Fruit fly (Drosophila melanogaster) whole organism, embryonic: Measurements from ENCODE around the gene CG13313.

Experiments used
- ATbp ChIP-seq: fragments of 200-800 bp; sonication (Bioruptor generic); optimal IDR thresholded peaks from 2 replicates; lab custom pipeline; 2017; ENCODE audit warnings: missing biosample characterization, mild to moderate bottlenecking, missing genetic modification characterization, missing genetic modification reagents
- Aef1 ChIP-seq: fragments of 200-800 bp; sonication (Bioruptor generic); IDR thresholded peaks from 3 replicates; pipeline ENCODE4 v1.3.6; 2022; ENCODE audit warnings: missing biosample characterization, missing genetic modification characterization
- Antp ChIP-seq: fragments of 200-800 bp; sonication (Bioruptor generic); optimal IDR thresholded peaks from 3 replicates; lab custom pipeline; 2016; ENCODE audit warnings: missing biosample characterization, missing genetic modification characterization
- Awh ChIP-seq: fragments of 200-800 bp; sonication (Bioruptor generic); IDR thresholded peaks from 2 replicates; pipeline ENCODE4, ENCODE4 v1.3.6; 2022; ENCODE audit warnings: missing biosample characterization, missing genetic modification characterization
- Bdp1 ChIP-seq: fragments of 200-800 bp; sonication (Bioruptor generic); optimal IDR thresholded peaks from 3 replicates; lab custom pipeline; 2016; ENCODE audit warnings: missing biosample characterization, missing genetic modification characterization
- CG10147 ChIP-seq: fragments of 200-800 bp; sonication (Bioruptor generic); optimal IDR thresholded peaks from 2 replicates; lab custom pipeline; 2019; ENCODE audit warnings: missing biosample characterization, mild to moderate bottlenecking, missing genetic modification characterization, moderate library complexity
- CG10209 ChIP-seq: fragments of 200-800 bp; sonication (Bioruptor generic); optimal IDR thresholded peaks from 3 replicates; lab custom pipeline; 2017; ENCODE audit warnings: missing biosample characterization, mild to moderate bottlenecking, missing genetic modification characterization, missing genetic modification reagents
- CG12236 ChIP-seq: fragments of 200-800 bp; sonication (Bioruptor generic); optimal IDR thresholded peaks from 2 replicates; lab custom pipeline; 2016; ENCODE audit warnings: missing biosample characterization, missing genetic modification characterization
- CG12942 ChIP-seq: fragments of 200-800 bp; sonication (Bioruptor generic); optimal IDR thresholded peaks from 3 replicates; lab custom pipeline; 2016; ENCODE audit warnings: missing biosample characterization, missing genetic modification characterization
- CG13123 ChIP-seq: fragments of 200-800 bp; sonication (Bioruptor generic); optimal IDR thresholded peaks from 2 replicates; lab custom pipeline; 2016; ENCODE audit warnings: missing biosample characterization, missing genetic modification characterization
- CG13424 ChIP-seq: fragments of 200-800 bp; sonication (Bioruptor generic); optimal IDR thresholded peaks from 2 replicates; lab custom pipeline; 2019; ENCODE audit warnings: missing biosample characterization, mild to moderate bottlenecking, missing genetic modification characterization, moderate library complexity
- CG15011 ChIP-seq: fragments of 200-800 bp; sonication (Bioruptor generic); optimal IDR thresholded peaks from 3 replicates; lab custom pipeline; 2018; ENCODE audit warnings: missing biosample characterization, mild to moderate bottlenecking, missing genetic modification characterization
- CG15269 ChIP-seq: fragments of 200-800 bp; sonication (Bioruptor generic); optimal IDR thresholded peaks from 2 replicates; lab custom pipeline; 2018; ENCODE audit warnings: missing biosample characterization, mild to moderate bottlenecking, missing genetic modification characterization, moderate library complexity
- CG1792 ChIP-seq: fragments of 200-800 bp; sonication (Bioruptor generic); optimal IDR thresholded peaks from 2 replicates; lab custom pipeline; 2016; ENCODE audit warnings: missing biosample characterization, missing genetic modification characterization
- CG2712 ChIP-seq: fragments of 200-800 bp; optimal IDR thresholded peaks from 3 replicates; lab custom pipeline; 2019; ENCODE audit warnings: missing biosample characterization, mild to moderate bottlenecking, missing genetic modification characterization, moderate library complexity
- CG33557 ChIP-seq: fragments of 200-800 bp; sonication (Bioruptor generic); optimal IDR thresholded peaks from 2 replicates; lab custom pipeline; 2019; ENCODE audit warnings: missing biosample characterization, mild to moderate bottlenecking, missing genetic modification characterization, moderate library complexity
- CG3726 ChIP-seq: fragments of 200-800 bp; sonication (Bioruptor generic); IDR thresholded peaks from 3 replicates; pipeline ENCODE4, ENCODE4 v1.3.6; 2022; ENCODE audit warnings: missing biosample characterization, missing genetic modification characterization
- CG4424 ChIP-seq: fragments of 200-800 bp; sonication (Bioruptor generic); optimal IDR thresholded peaks from 3 replicates; lab custom pipeline; 2016; ENCODE audit warnings: missing biosample characterization, missing genetic modification characterization
- CG6272 ChIP-seq: fragments of 200-800 bp; sonication (Bioruptor generic); IDR thresholded peaks from 2 replicates; pipeline ENCODE4 v1.3.6; 2022; ENCODE audit warnings: missing biosample characterization, missing genetic modification characterization
- CG6689 ChIP-seq: fragments of 200-800 bp; sonication (Bioruptor generic); IDR thresholded peaks from 2 replicates; pipeline ENCODE4 v1.3.6; 2022; ENCODE audit warnings: missing biosample characterization, missing genetic modification characterization
- CG6791 ChIP-seq: fragments of 200-800 bp; sonication (Bioruptor generic); IDR thresholded peaks from 3 replicates; pipeline ENCODE4 v1.3.6; 2022; ENCODE audit warnings: missing biosample characterization, missing genetic modification characterization; ENCODE audit not compliant: partially characterized antibody
- CG7556 ChIP-seq: fragments of 200-800 bp; sonication (Bioruptor generic); optimal IDR thresholded peaks from 2 replicates; lab custom pipeline; 2017; ENCODE audit warnings: missing biosample characterization, mild to moderate bottlenecking, missing genetic modification characterization
- CG8089 ChIP-seq: fragments of 200-800 bp; sonication (Bioruptor generic); optimal IDR thresholded peaks from 3 replicates; lab custom pipeline; 2016; ENCODE audit warnings: missing biosample characterization, missing genetic modification characterization
- CG9727 ChIP-seq: fragments of 200-800 bp; sonication (Bioruptor generic); optimal IDR thresholded peaks from 3 replicates; lab custom pipeline; 2017; ENCODE audit warnings: missing biosample characterization, mild to moderate bottlenecking, missing genetic modification characterization
- Dbx ChIP-seq: fragments of 200-800 bp; sonication (Bioruptor generic); IDR thresholded peaks from 3 replicates; pipeline ENCODE4 v1.3.6; 2022; ENCODE audit warnings: missing biosample characterization, missing genetic modification characterization
- Deaf1 ChIP-seq: fragments of 200-800 bp; optimal IDR thresholded peaks from 3 replicates; lab custom pipeline; 2019; ENCODE audit warnings: missing biosample characterization, mild to moderate bottlenecking, missing genetic modification characterization, moderate library complexity
- Dfd ChIP-seq, 2 experiments: fragments of >200 bp; optimal IDR thresholded peaks; 2 replicates each; lab custom pipeline; 2017; ENCODE audit warnings: missing biosample characterization in 2 of 2, missing genetic modification characterization in 2 of 2
- Doc2 ChIP-seq: fragments of 200-800 bp; sonication (Bioruptor generic); IDR thresholded peaks from 2 replicates; pipeline ENCODE4 v1.3.6; 2022; ENCODE audit warnings: missing biosample characterization, missing genetic modification characterization
- Dref ChIP-seq: fragments of 200-800 bp; sonication (Bioruptor generic); IDR thresholded peaks from 2 replicates; pipeline ENCODE4 v1.3.6; 2022; ENCODE audit warnings: missing biosample characterization, missing genetic modification characterization
- Drgx ChIP-seq: fragments of 200-800 bp; sonication (Bioruptor generic); IDR thresholded peaks from 2 replicates; pipeline ENCODE4 v1.3.6; 2022; ENCODE audit warnings: missing biosample characterization, missing genetic modification characterization
- Fer3 ChIP-seq: fragments of 200-800 bp; sonication (Bioruptor generic); optimal IDR thresholded peaks from 2 replicates; lab custom pipeline; 2018; ENCODE audit warnings: missing biosample characterization, mild to moderate bottlenecking, missing genetic modification characterization, moderate library complexity
- Hr78 ChIP-seq, 2 experiments: fragments of 200-800 bp in 1 of 2; fragments of >200 bp in 1 of 2; sonication (Bioruptor generic) in 1 of 2; optimal IDR thresholded peaks; 2 replicates each; lab custom pipeline; 2017 to 2019; ENCODE audit warnings: missing biosample characterization in 2 of 2, missing genetic modification characterization in 2 of 2, mild to moderate bottlenecking in 1 of 2, moderate library complexity in 1 of 2
- Mad ChIP-seq: fragments of 200-800 bp; sonication (Bioruptor generic); optimal IDR thresholded peaks from 2 replicates; lab custom pipeline; 2016; ENCODE audit warnings: missing biosample characterization, missing genetic modification characterization
- Sin3A ChIP-seq: fragments of >200 bp; optimal IDR thresholded peaks from 2 replicates; lab custom pipeline; 2018
- Sox100B ChIP-seq: fragments of 200-800 bp; sonication (Bioruptor generic); optimal IDR thresholded peaks from 3 replicates; lab custom pipeline; 2018; ENCODE audit warnings: missing biosample characterization, mild to moderate bottlenecking, missing genetic modification characterization
- Sry-δ ChIP-seq: fragments of 200-800 bp; sonication (Bioruptor generic); optimal IDR thresholded peaks from 2 replicates; lab custom pipeline; 2016; ENCODE audit warnings: missing biosample characterization, missing genetic modification characterization
- TFAM ChIP-seq: fragments of 200-800 bp; sonication (Bioruptor generic); optimal IDR thresholded peaks from 2 replicates; lab custom pipeline; 2017; ENCODE audit warnings: missing biosample characterization, missing genetic modification characterization, inconsistent platforms
- Usf ChIP-seq: fragments of 200-800 bp; sonication (Bioruptor generic); optimal IDR thresholded peaks from 2 replicates; lab custom pipeline; 2017; ENCODE audit warnings: missing genotype, missing biosample characterization, missing genetic modification characterization
- Vsx1 ChIP-seq: fragments of 200-800 bp; sonication (Bioruptor generic); optimal IDR thresholded peaks from 2 replicates; lab custom pipeline; 2017; ENCODE audit warnings: missing biosample characterization, mild to moderate bottlenecking, missing genetic modification characterization, missing genetic modification reagents
- ato ChIP-seq: fragments of 200-800 bp; sonication (Bioruptor generic); IDR thresholded peaks from 2 replicates; pipeline ENCODE4 v1.3.6; 2022; ENCODE audit warnings: missing biosample characterization, missing genetic modification characterization; ENCODE audit not compliant: partially characterized antibody
- da ChIP-seq: fragments of 200-800 bp; sonication (Bioruptor generic); optimal IDR thresholded peaks from 2 replicates; lab custom pipeline; 2016; ENCODE audit warnings: missing biosample characterization, missing genetic modification characterization
- gcm ChIP-seq: fragments of 200-800 bp; sonication (Bioruptor generic); optimal IDR thresholded peaks from 2 replicates; lab custom pipeline; 2019; ENCODE audit warnings: missing biosample characterization, mild to moderate bottlenecking, missing genetic modification characterization, moderate library complexity
- gt ChIP-seq: fragments of 200-800 bp; sonication (Bioruptor generic); IDR thresholded peaks from 2 replicates; pipeline ENCODE4 v1.3.6; 2022; ENCODE audit warnings: missing biosample characterization, missing genetic modification characterization
- kah ChIP-seq: fragments of 200-800 bp; sonication (Bioruptor generic); optimal IDR thresholded peaks from 2 replicates; lab custom pipeline; 2018; ENCODE audit warnings: missing biosample characterization, mild to moderate bottlenecking, missing genetic modification characterization
- mirr ChIP-seq: fragments of 200-800 bp; sonication (Bioruptor generic); optimal IDR thresholded peaks from 3 replicates; lab custom pipeline; 2018; ENCODE audit warnings: missing biosample characterization, mild to moderate bottlenecking, missing genetic modification characterization
- onecut ChIP-seq: fragments of 200-800 bp; sonication (Bioruptor generic); IDR thresholded peaks from 2 replicates; pipeline ENCODE4 v1.3.6; 2022; ENCODE audit warnings: missing biosample characterization, missing genetic modification characterization
- pho ChIP-seq: fragments of 200-800 bp; sonication (Bioruptor generic); optimal IDR thresholded peaks from 2 replicates; lab custom pipeline; 2016; ENCODE audit warnings: missing biosample characterization, missing genetic modification characterization
- row ChIP-seq: fragments of 200-800 bp; sonication (Bioruptor generic); IDR thresholded peaks from 3 replicates; pipeline ENCODE4 v1.3.6; 2022; ENCODE audit warnings: missing biosample characterization, missing genetic modification characterization
- sob ChIP-seq: fragments of 200-800 bp; sonication (Bioruptor generic); IDR thresholded peaks from 2 replicates; pipeline ENCODE4 v1.3.6; 2022; ENCODE audit warnings: missing biosample characterization, missing genetic modification characterization
- stc ChIP-seq: fragments of 200-800 bp; sonication (Bioruptor generic); IDR thresholded peaks from 2 replicates; pipeline ENCODE4 v1.3.6; 2022; ENCODE audit warnings: missing biosample characterization, missing genetic modification characterization
- vvl ChIP-seq: fragments of 200-800 bp; sonication (Bioruptor generic); IDR thresholded peaks from 2 replicates; pipeline ENCODE4 v1.3.6; 2022; ENCODE audit warnings: missing biosample characterization, missing genetic modification characterization
- wek ChIP-seq: fragments of 200-800 bp; sonication (Bioruptor generic); optimal IDR thresholded peaks from 3 replicates; lab custom pipeline; 2018; ENCODE audit warnings: missing biosample characterization, mild to moderate bottlenecking, missing genetic modification characterization, moderate library complexity

Gene CG13313

DNA sequence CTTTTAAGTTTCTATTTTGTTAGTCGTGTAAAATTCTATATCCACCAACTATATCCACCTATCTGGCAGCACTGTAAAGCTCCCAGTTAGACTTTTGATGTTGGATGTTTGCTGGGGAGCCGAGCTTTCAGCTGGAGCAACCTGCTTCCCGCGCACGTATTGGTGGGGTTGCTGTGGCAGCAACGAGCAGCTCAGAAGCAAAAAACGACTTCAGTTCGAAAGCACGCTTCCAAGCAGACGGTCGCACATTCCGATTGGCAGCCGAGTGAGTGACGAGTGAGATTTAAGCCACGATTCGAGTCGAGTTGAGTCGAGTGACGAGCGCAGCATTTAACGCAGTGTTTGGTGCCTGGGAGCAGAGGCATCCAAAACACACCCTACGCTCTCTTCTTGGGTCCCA, 46.3 kb upstream of the CG13313 start, which contains the start of the genes Tsp66E and mfr (continued):
- TF ChIP-seq CG12236 (GFP tag; lab: Kevin White, UChicago) (no peak), Doc2 (GFP tag; lab: Robert Waterston, UW) (no peak), wek (GFP tag; lab: Kevin White, UChicago) (no peak), stc (GFP tag; lab: Robert Waterston, UW) (peak; percentile 47; the same call in 1 of the 2 replicates), CG7556 (GFP tag; lab: Kevin White, UChicago) (no peak), Bdp1 (GFP tag; lab: Kevin White, UChicago) (no peak), CG13123 (GFP tag; lab: Kevin White, UChicago) (no peak), TFAM (GFP tag; lab: Kevin White, UChicago) (no peak), CG15011 (GFP tag; lab: Kevin White, UChicago) (no peak), Hr78 (GFP tag; optimal IDR thresholded peaks at IDR 0.05; lab: Kevin White, UChicago) (no peak), Dref (GFP tag; lab: Robert Waterston, UW) (no peak), CG1792 (GFP tag; lab: Kevin White, UChicago) (no peak), Dbx (GFP tag; lab: Robert Waterston, UW) (peak; percentile 58; the same call in 1 of the 3 replicates), Awh (no peak), Usf (GFP tag; lab: Kevin White, UChicago) (no peak), ato (GFP tag; lab: Robert Waterston, UW) (no peak), mirr (GFP tag; lab: Kevin White, UChicago) (no peak), CG3726 (GFP tag; lab: Robert Waterston, UW) (no peak), Vsx1 (peak; percentile 2), Fer3 (no peak), CG13424 (tag; lab: Kevin White, UChicago) (no peak), Dfd (GFP tag; optimal IDR thresholded peaks at IDR 0.05; lab: Kevin White, UChicago) (no peak), vvl (no peak; the same call in 1 of the 2 replicates), Aef1 (GFP tag; lab: Robert Waterston, UW) (no peak), Sox100B (no peak), CG4424 (no peak), ATbp (GFP tag; lab: Kevin White, UChicago) (no peak), CG6689 (no peak), sob (GFP tag; lab: Robert Waterston, UW) (0 out of 2 replicates have a peak, but pooled peaks have one; percentile 17), Drgx (peak; percentile 35; the same call in 1 of the 2 replicates), CG10209 (no peak), CG33557 (no peak), CG10147 (no peak), pho (GFP tag; lab: Kevin White, UChicago) (no peak), Mad (GFP tag; lab: Kevin White, UChicago) (no peak), CG15269 (tag; lab: Kevin White, UChicago) (no peak), CG6272 (GFP tag; lab: Robert Waterston, UW) (no peak), Sry-δ (no peak), gcm (GFP tag; lab: Kevin White, UChicago) (no peak), kah (GFP tag; lab: Kevin White, UChicago) (no peak), Sin3A (lab: Kevin White, UChicago) (no peak), CG2712 (tag; lab: Kevin White, UChicago) (no peak), da (GFP tag; lab: Kevin White, UChicago) (no peak), Antp (GFP tag; lab: Kevin White, UChicago) (peak; percentile 4), CG9727 (GFP tag; lab: Kevin White, UChicago) (no peak), CG8089 (GFP tag; lab: Kevin White, UChicago) (no peak), row (GFP tag; lab: Robert Waterston, UW) (no peak; the same call in 2 of the 3 replicates), CG12942 (GFP tag; lab: Kevin White, UChicago) (no peak), Deaf1 (tag; lab: Kevin White, UChicago) (peak; percentile 91), CG6791 (GFP tag; lab: Robert Waterston, UW) (peak; percentile 26; the same call in 1 of the 3 replicates), onecut (no peak), gt (GFP tag; lab: Robert Waterston, UW) (no peak)
